Worm (Caenorhabditis elegans) whole organism, L1 larva: Measurements from ENCODE around the gene gei-18.

Experiments
- C16A3.4 ChIP-seq: fragments of 150-350 bp; optimal IDR thresholded peaks from 2 replicates; lab custom pipeline; 2014; ENCODE audit warnings: missing biosample characterization, missing genetic modification characterization
- F16B12.6 ChIP-seq: fragments of 150-350 bp; optimal IDR thresholded peaks from 2 replicates; lab custom pipeline; 2014; ENCODE audit warnings: missing biosample characterization, missing genetic modification characterization
- alr-1 ChIP-seq: fragments of 200-800 bp; sonication (Bioruptor generic); optimal IDR thresholded peaks from 2 replicates; lab custom pipeline; 2018; ENCODE audit warnings: borderline replicate concordance, mild to moderate bottlenecking, missing genetic modification characterization, missing compliant biosample characterization
- ama-1 ChIP-seq: fragments of 150-350 bp; optimal IDR thresholded peaks from 2 replicates; lab custom pipeline; 2014
- blmp-1 ChIP-seq: fragments of 150-350 bp; optimal IDR thresholded peaks from 2 replicates; lab custom pipeline; 2014; ENCODE audit warnings: missing biosample characterization, missing genetic modification characterization
- dpl-1 ChIP-seq, 3 experiments: fragments of 150-350 bp in 2 of 3; sonication (generic microtip) in 1 of 3; optimal IDR thresholded peaks; 2 replicates each; lab custom pipeline; 2014 to 2017; ENCODE audit warnings: missing biosample characterization in 3 of 3, missing genetic modification characterization in 3 of 3, missing genetic modification reagents in 3 of 3
- dsc-1 ChIP-seq: sonication (generic microtip); optimal IDR thresholded peaks from 2 replicates; lab custom pipeline; 2016; ENCODE audit warnings: mild to moderate bottlenecking, missing genetic modification characterization, missing compliant biosample characterization
- efl-1 ChIP-seq, 4 experiments: fragments of 150-350 bp; optimal IDR thresholded peaks in 3 of 4; peaks in 1 of 4; 1 replicate in 1 of 4; 2 replicates in 3 of 4; lab custom pipeline; 2014; ENCODE audit warnings: missing biosample characterization in 2 of 4, missing genetic modification characterization in 2 of 4, missing genetic modification reagents in 2 of 4
- egl-13 ChIP-seq: sonication (generic microtip); optimal IDR thresholded peaks from 2 replicates; lab custom pipeline; 2016; ENCODE audit warnings: missing genotype, missing genetic modification reagents, missing genetic modification characterization, missing compliant biosample characterization
- elt-2 ChIP-seq: sonication (generic microtip); optimal IDR thresholded peaks from 2 replicates; lab custom pipeline; 2016; ENCODE audit warnings: missing genetic modification characterization, mild to moderate bottlenecking, inconsistent platforms, missing compliant biosample characterization, missing genetic modification reagents
- elt-3 ChIP-seq, 6 experiments: fragments of 150-350 bp in 1 of 6; sonication (generic microtip); optimal IDR thresholded peaks; 2 replicates each; lab custom pipeline; 2017 to 2018; ENCODE audit warnings: missing biosample characterization in 6 of 6, missing genetic modification characterization in 6 of 6, inconsistent platforms in 1 of 6
- ets-5 ChIP-seq: fragments of 200-800 bp; sonication (Bioruptor generic); IDR thresholded peaks from 2 replicates; pipeline ENCODE4 v1.3.6; 2022; ENCODE audit warnings: missing genetic modification characterization, missing compliant biosample characterization
- fkh-10 ChIP-seq: sonication (generic microtip); optimal IDR thresholded peaks from 2 replicates; lab custom pipeline; 2017; ENCODE audit warnings: missing biosample characterization, missing genetic modification reagents, missing genetic modification characterization
- grh-1 ChIP-seq: fragments of 200-800 bp; sonication (Bioruptor generic); IDR thresholded peaks from 2 replicates; pipeline ENCODE4 v1.3.6; 2022; ENCODE audit warnings: missing genetic modification reagents, missing genetic modification characterization, missing compliant biosample characterization
- hlh-4 ChIP-seq: sonication (generic microtip); optimal IDR thresholded peaks from 2 replicates; lab custom pipeline; 2016; ENCODE audit warnings: mild to moderate bottlenecking, missing genetic modification characterization, missing compliant biosample characterization
- irx-1 ChIP-seq: sonication (generic microtip); optimal IDR thresholded peaks from 2 replicates; lab custom pipeline; 2016; ENCODE audit warnings: missing genetic modification characterization, missing compliant biosample characterization
- isw-1 ChIP-seq: fragments of 200-800 bp; sonication (Bioruptor generic); IDR thresholded peaks from 2 replicates; pipeline ENCODE4 v1.3.6; 2022; ENCODE audit warnings: missing genetic modification characterization, missing compliant biosample characterization
- jun-1 ChIP-seq: fragments of 150-350 bp; optimal IDR thresholded peaks from 2 replicates; lab custom pipeline; 2014; ENCODE audit warnings: missing biosample characterization, missing genetic modification reagents, missing genetic modification characterization
- lin-35 ChIP-seq, 2 experiments: fragments of 150-350 bp; optimal IDR thresholded peaks; 2 replicates each; lab custom pipeline; 2014; ENCODE audit warnings: missing biosample characterization in 2 of 2, missing genetic modification characterization in 2 of 2, missing genetic modification reagents in 2 of 2
- lir-3 ChIP-seq: sonication (generic microtip); optimal IDR thresholded peaks from 2 replicates; lab custom pipeline; 2016; ENCODE audit warnings: mild to moderate bottlenecking, missing genetic modification characterization, moderate library complexity, missing compliant biosample characterization; ENCODE audit not compliant: poor library complexity
- mdl-1 ChIP-seq, 2 experiments: fragments of 150-350 bp; optimal IDR thresholded peaks; 2 replicates each; lab custom pipeline; 2014 to 2017; ENCODE audit warnings: missing biosample characterization in 2 of 2, missing genetic modification characterization in 2 of 2, inconsistent platforms in 1 of 2
- mef-2 ChIP-seq: fragments of 150-350 bp; optimal IDR thresholded peaks from 2 replicates; lab custom pipeline; 2014; ENCODE audit warnings: missing biosample characterization, missing genetic modification characterization
- nhr-12 ChIP-seq: sonication (generic microtip); optimal IDR thresholded peaks from 2 replicates; lab custom pipeline; 2017; ENCODE audit warnings: missing biosample characterization, missing genetic modification characterization
- nhr-47 ChIP-seq: sonication (generic microtip); optimal IDR thresholded peaks from 2 replicates; lab custom pipeline; 2016; ENCODE audit warnings: mild to moderate bottlenecking, missing genetic modification characterization, moderate library complexity, missing compliant biosample characterization
- nhr-71 ChIP-seq: sonication (generic microtip); optimal IDR thresholded peaks from 2 replicates; lab custom pipeline; 2016; ENCODE audit warnings: mild to moderate bottlenecking, missing genetic modification characterization, moderate library complexity, missing compliant biosample characterization
- nhr-77 ChIP-seq: fragments of 150-350 bp; optimal IDR thresholded peaks from 2 replicates; lab custom pipeline; 2014; ENCODE audit warnings: missing biosample characterization, missing genetic modification characterization
- nhr-85 ChIP-seq: sonication (generic microtip); peaks from one replicate; lab custom pipeline; 2016; ENCODE audit warnings: missing genetic modification characterization, inconsistent platforms, missing compliant biosample characterization
- nhr-90 ChIP-seq: sonication (generic microtip); optimal IDR thresholded peaks from 2 replicates; lab custom pipeline; 2016; ENCODE audit warnings: mild to moderate bottlenecking, missing genetic modification characterization, missing compliant biosample characterization; ENCODE audit not compliant: poor library complexity
- pqm-1 ChIP-seq: sonication (generic microtip); optimal IDR thresholded peaks from 3 replicates; lab custom pipeline; 2017; ENCODE audit warnings: missing biosample characterization, missing genetic modification characterization
- snu-23 ChIP-seq: sonication (generic microtip); optimal IDR thresholded peaks from 2 replicates; lab custom pipeline; 2016; ENCODE audit warnings: missing genetic modification characterization, missing compliant biosample characterization
- sox-4 ChIP-seq: sonication (generic microtip); optimal IDR thresholded peaks from 2 replicates; lab custom pipeline; 2016; ENCODE audit warnings: missing genetic modification characterization, missing compliant biosample characterization
- sptf-1 ChIP-seq: fragments of 150-350 bp; optimal IDR thresholded peaks from 2 replicates; lab custom pipeline; 2014; ENCODE audit warnings: missing biosample characterization, missing genetic modification characterization
- sup-37 ChIP-seq: fragments of 200-800 bp; sonication (Bioruptor generic); optimal IDR thresholded peaks from 2 replicates; lab custom pipeline; 2018; ENCODE audit warnings: mild to moderate bottlenecking, missing genetic modification characterization, missing compliant biosample characterization
- swsn-7 ChIP-seq: sonication (generic microtip); optimal IDR thresholded peaks from 2 replicates; lab custom pipeline; 2016; ENCODE audit warnings: missing genetic modification characterization, missing compliant biosample characterization
- unc-30 ChIP-seq: sonication (generic microtip); optimal IDR thresholded peaks from 2 replicates; lab custom pipeline; 2017; ENCODE audit warnings: missing biosample characterization, missing genetic modification characterization
- unc-86 ChIP-seq: sonication (generic microtip); optimal IDR thresholded peaks from 2 replicates; lab custom pipeline; 2016; ENCODE audit warnings: missing genetic modification characterization, missing compliant biosample characterization
- xbp-1 ChIP-seq: sonication (generic microtip); optimal IDR thresholded peaks from 2 replicates; lab custom pipeline; 2016; ENCODE audit warnings: missing genetic modification characterization, missing compliant biosample characterization
- zag-1 ChIP-seq: fragments of 150-350 bp; optimal IDR thresholded peaks from 2 replicates; lab custom pipeline; 2014; ENCODE audit warnings: missing biosample characterization, missing genetic modification characterization
- ztf-11 ChIP-seq, 2 experiments: sonication (generic microtip); optimal IDR thresholded peaks; 2 replicates each; lab custom pipeline; 2016 to 2017; ENCODE audit warnings: missing genetic modification characterization in 2 of 2, missing biosample characterization in 1 of 2, missing compliant biosample characterization in 1 of 2

The gei-18 gene

DNA sequence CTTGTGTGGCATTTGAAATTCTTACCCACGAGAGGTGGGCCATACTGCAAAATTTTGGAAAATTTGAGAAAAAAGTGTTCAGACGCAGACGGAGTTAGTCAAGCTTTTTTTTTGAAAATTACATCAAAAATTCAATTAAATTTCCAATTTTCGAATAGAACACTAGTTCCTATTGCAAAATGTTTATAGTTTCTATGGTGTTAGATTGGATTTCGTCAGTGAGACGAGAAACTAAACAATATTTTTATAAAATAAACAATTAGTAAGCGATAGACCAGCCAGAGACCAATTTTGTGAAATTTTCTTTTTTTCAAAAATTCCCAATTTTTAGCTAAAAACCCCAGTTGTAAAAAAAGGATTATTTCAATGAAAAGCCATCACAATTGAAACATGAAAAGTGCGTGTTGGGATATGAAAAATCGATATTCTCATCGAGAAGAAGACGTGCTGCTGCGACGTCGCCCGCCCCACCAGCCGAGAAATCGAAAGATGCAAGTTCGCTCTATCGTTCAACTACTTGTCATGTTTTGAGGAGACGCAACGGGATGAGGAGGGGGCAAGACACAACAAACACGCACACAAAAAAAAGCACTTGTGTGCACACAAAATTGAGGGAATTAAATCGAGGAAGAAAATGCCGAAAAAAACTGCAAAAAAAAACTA is 2.4 kb downstream of the gei-18 start, which contains the start of gene dnbp-1 (continued):
- peak; percentile 37 to 75 (median 41) for TF ChIP-seq dpl-1 (GFP tag; optimal IDR thresholded peaks at IDR 0.05; lab: Kevin White, UChicago)
- TF ChIP-seq snu-23 (GFP tag; lab: Kevin White, UChicago): peak; percentile 72
- TF ChIP-seq dsc-1: peak; percentile 26
- TF ChIP-seq hlh-4 (tag; lab: Kevin White, UChicago): no peak
- TF ChIP-seq fkh-10 (GFP tag; lab: Kevin White, UChicago): peak; percentile 74
- TF ChIP-seq mef-2 (tag; lab: Kevin White, UChicago): no peak
- no peak for TF ChIP-seq ama-1 (lab: Kevin White, UChicago)
- peak; percentile 66 to 72 for TF ChIP-seq efl-1 (optimal IDR thresholded peaks at IDR 0.05; lab: Kevin White, UChicago)
- peak; percentile 59 to 60 for TF ChIP-seq efl-1 (GFP tag; optimal IDR thresholded peaks at IDR 0.05 in 1 of 2; lab: Kevin White, UChicago)
- no peak for TF ChIP-seq ets-5 (GFP tag; lab: Robert Waterston, UW)
- peak; percentile 56 for TF ChIP-seq swsn-7 (tag; lab: Kevin White, UChicago)
- TF ChIP-seq unc-30 (tag; lab: Kevin White, UChicago): no peak
- peak; percentile 51 for TF ChIP-seq F16B12.6 (tag; lab: Kevin White, UChicago)
- no peak for TF ChIP-seq sptf-1 (tag; lab: Kevin White, UChicago)
- TF ChIP-seq nhr-47 (tag; lab: Kevin White, UChicago): peak; percentile 76
- TF ChIP-seq unc-86: peak; percentile 34
- TF ChIP-seq jun-1 (tag; lab: Kevin White, UChicago): peak; percentile 30
- TF ChIP-seq nhr-71 (tag; lab: Kevin White, UChicago): peak; percentile 79
- no peak for TF ChIP-seq elt-3 (tag; optimal IDR thresholded peaks at IDR 0.05; lab: Kevin White, UChicago)
- TF ChIP-seq isw-1 (GFP tag; lab: Robert Waterston, UW): peak; percentile 41
- TF ChIP-seq ztf-11 (tag; optimal IDR thresholded peaks at IDR 0.05; lab: Kevin White, UChicago): no peak
- TF ChIP-seq grh-1: no peak
- TF ChIP-seq sup-37: no peak
- TF ChIP-seq elt-2: no peak

DNA sequence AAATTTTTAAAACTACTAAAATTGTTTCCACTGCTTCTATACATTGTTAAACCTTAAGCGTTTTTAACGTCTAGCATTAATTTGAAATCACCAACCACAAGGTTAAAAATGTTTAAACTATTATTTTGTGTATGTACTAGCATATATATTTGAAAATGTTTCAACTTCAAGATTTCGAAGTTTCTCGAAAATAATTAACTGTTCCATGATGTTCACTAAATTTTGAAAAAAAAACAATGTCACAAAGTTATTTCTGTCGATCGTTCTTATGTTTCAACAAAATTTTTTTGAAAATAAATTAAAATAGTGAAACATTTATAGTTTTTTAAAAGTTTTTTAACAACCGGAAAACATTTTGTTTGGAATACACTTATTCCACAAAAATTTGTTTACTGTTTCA is 27.7 kb downstream of the gei-18 start:
- TF ChIP-seq lin-35 (GFP tag; optimal IDR thresholded peaks at IDR 0.05; lab: Kevin White, UChicago) (no peak), C16A3.4 (tag; lab: Kevin White, UChicago) (no peak), efl-1 (optimal IDR thresholded peaks at IDR 0.05; lab: Kevin White, UChicago) (no peak), efl-1 (GFP tag; optimal IDR thresholded peaks at IDR 0.05 in 1 of 2; lab: Kevin White, UChicago) (no peak), zag-1 (tag; lab: Kevin White, UChicago) (no peak), irx-1 (no peak), nhr-77 (tag; lab: Kevin White, UChicago) (no peak), mdl-1 (tag; optimal IDR thresholded peaks at IDR 0.05; lab: Kevin White, UChicago) (no peak), nhr-90 (tag; lab: Kevin White, UChicago) (no peak), pqm-1 (tag; lab: Kevin White, UChicago) (no peak), xbp-1 (tag; lab: Kevin White, UChicago) (no peak), egl-13 (no peak), lir-3 (tag; lab: Kevin White, UChicago) (no peak), sox-4 (tag; lab: Kevin White, UChicago) (no peak), dsc-1 (no peak)

- no peak for TF ChIP-seq alr-1
- TF ChIP-seq nhr-12 (tag; lab: Kevin White, UChicago): no peak
- TF ChIP-seq isw-1 (GFP tag; lab: Robert Waterston, UW): no peak
- no peak for TF ChIP-seq irx-1
- no peak for TF ChIP-seq xbp-1 (tag; lab: Kevin White, UChicago)
- TF ChIP-seq nhr-85 (tag; lab: Kevin White, UChicago): no peak
- no peak for TF ChIP-seq blmp-1 (tag; lab: Kevin White, UChicago)
These were observed 28.4 kb downstream of the gei-18 start for ce11 chrIV:13953974-13954373.
